Fruit fly (Drosophila melanogaster) whole organism, embryonic: ENCODE measurements around the gene Gr97a.

Experiments
- CG10209 ChIP-seq: fragments of 200-800 bp; sonication (Bioruptor generic); optimal IDR thresholded peaks from 3 replicates; lab custom pipeline; 2017; ENCODE audit warnings: missing biosample characterization, mild to moderate bottlenecking, missing genetic modification characterization, missing genetic modification reagents
- CG10959 ChIP-seq: fragments of 200-800 bp; sonication (Bioruptor generic); IDR thresholded peaks from 2 replicates; pipeline ENCODE4 v1.3.6; 2022; ENCODE audit warnings: missing biosample characterization, missing genetic modification characterization
- CG11560 ChIP-seq: fragments of 200-800 bp; sonication (Bioruptor generic); IDR thresholded peaks from 3 replicates; pipeline ENCODE4 v1.3.6; 2022; ENCODE audit warnings: missing biosample characterization, missing genetic modification characterization
- CG12104 ChIP-seq: fragments of 200-800 bp; sonication (Bioruptor generic); optimal IDR thresholded peaks from 3 replicates; lab custom pipeline; 2016; ENCODE audit warnings: missing biosample characterization, missing genetic modification characterization
- CG15011 ChIP-seq: fragments of 200-800 bp; sonication (Bioruptor generic); optimal IDR thresholded peaks from 3 replicates; lab custom pipeline; 2018; ENCODE audit warnings: missing biosample characterization, mild to moderate bottlenecking, missing genetic modification characterization
- CG15269 ChIP-seq: fragments of 200-800 bp; sonication (Bioruptor generic); optimal IDR thresholded peaks from 2 replicates; lab custom pipeline; 2018; ENCODE audit warnings: missing biosample characterization, mild to moderate bottlenecking, missing genetic modification characterization, moderate library complexity
- CG15514 ChIP-seq: fragments of 200-800 bp; sonication (Bioruptor generic); optimal IDR thresholded peaks from 3 replicates; lab custom pipeline; 2017; ENCODE audit warnings: missing biosample characterization, missing genetic modification characterization, mild to moderate bottlenecking, moderate library complexity, missing genetic modification reagents
- CG1602 ChIP-seq: fragments of 200-800 bp; sonication (Bioruptor generic); optimal IDR thresholded peaks from 3 replicates; lab custom pipeline; 2016; ENCODE audit warnings: missing biosample characterization, missing genetic modification characterization
- CG17328 ChIP-seq: fragments of 200-800 bp; sonication (Bioruptor generic); IDR thresholded peaks from 2 replicates; pipeline ENCODE4 v1.3.6; 2022; ENCODE audit warnings: missing biosample characterization, missing genetic modification characterization
- CG17359 ChIP-seq: fragments of 200-800 bp; sonication (Bioruptor generic); optimal IDR thresholded peaks from 3 replicates; lab custom pipeline; 2018; ENCODE audit warnings: missing biosample characterization, mild to moderate bottlenecking, missing genetic modification characterization, moderate library complexity
- CG17829 ChIP-seq: fragments of 200-800 bp; optimal IDR thresholded peaks from 2 replicates; lab custom pipeline; 2019; ENCODE audit warnings: missing biosample characterization, mild to moderate bottlenecking, missing genetic modification characterization, moderate library complexity
- CG30020 ChIP-seq: fragments of 200-800 bp; optimal IDR thresholded peaks from 2 replicates; lab custom pipeline; 2019; ENCODE audit warnings: missing biosample characterization, mild to moderate bottlenecking, missing genetic modification characterization, moderate library complexity
- CG30431 ChIP-seq: fragments of 200-800 bp; sonication (Bioruptor generic); optimal IDR thresholded peaks from 2 replicates; lab custom pipeline; 2017; ENCODE audit warnings: missing biosample characterization, missing genetic modification characterization
- CG32767 ChIP-seq: fragments of 200-800 bp; sonication (Bioruptor generic); IDR thresholded peaks from 2 replicates; pipeline ENCODE4 v1.3.6; 2022; ENCODE audit warnings: missing biosample characterization, missing genetic modification characterization
- CG33557 ChIP-seq: fragments of 200-800 bp; sonication (Bioruptor generic); optimal IDR thresholded peaks from 2 replicates; lab custom pipeline; 2019; ENCODE audit warnings: missing biosample characterization, mild to moderate bottlenecking, missing genetic modification characterization, moderate library complexity
- CG3726 ChIP-seq: fragments of 200-800 bp; sonication (Bioruptor generic); IDR thresholded peaks from 3 replicates; pipeline ENCODE4, ENCODE4 v1.3.6; 2022; ENCODE audit warnings: missing biosample characterization, missing genetic modification characterization
- CG4360 ChIP-seq: fragments of 200-800 bp; sonication (Bioruptor generic); IDR thresholded peaks from 2 replicates; pipeline ENCODE4 v1.3.6; 2022; ENCODE audit warnings: missing biosample characterization, missing genetic modification characterization
- CG5245 ChIP-seq: fragments of 200-800 bp; sonication (Bioruptor generic); optimal IDR thresholded peaks from 3 replicates; lab custom pipeline; 2016; ENCODE audit warnings: missing biosample characterization, missing genetic modification characterization
- CG7839 ChIP-seq: fragments of 200-800 bp; sonication (Bioruptor generic); optimal IDR thresholded peaks from 3 replicates; lab custom pipeline; 2018; ENCODE audit warnings: missing biosample characterization, mild to moderate bottlenecking, missing genetic modification characterization, moderate library complexity
- CG9215 ChIP-seq: fragments of 200-800 bp; sonication (Bioruptor generic); IDR thresholded peaks from 2 replicates; pipeline ENCODE4 v1.3.6; 2022; ENCODE audit warnings: missing biosample characterization, missing genetic modification characterization
- CG9437 ChIP-seq: fragments of 200-800 bp; sonication (Bioruptor generic); optimal IDR thresholded peaks from 2 replicates; lab custom pipeline; 2018; ENCODE audit warnings: missing biosample characterization, mild to moderate bottlenecking, missing genetic modification characterization
- E2f2 ChIP-seq: fragments of 200-800 bp; sonication (Bioruptor generic); IDR thresholded peaks from 2 replicates; pipeline ENCODE4 v1.3.6; 2022; ENCODE audit warnings: missing biosample characterization, missing genetic modification characterization
- Eip74EF ChIP-seq, 2 experiments: fragments of 200-800 bp in 1 of 2; fragments of >200 bp in 1 of 2; sonication (Bioruptor generic) in 1 of 2; optimal IDR thresholded peaks; 2 replicates each; lab custom pipeline; 2017 to 2019; ENCODE audit warnings: missing biosample characterization in 2 of 2, missing genetic modification characterization in 2 of 2, mild to moderate bottlenecking in 1 of 2, moderate library complexity in 1 of 2
- Gug ChIP-seq: fragments of 200-800 bp; sonication (Bioruptor generic); IDR thresholded peaks from 4 replicates; pipeline ENCODE4 v1.3.6; 2022; ENCODE audit warnings: missing biosample characterization, missing genetic modification characterization
- Jarid2 ChIP-seq: fragments of 200-800 bp; sonication (Bioruptor generic); optimal IDR thresholded peaks from 3 replicates; lab custom pipeline; 2017; ENCODE audit warnings: mild to moderate bottlenecking, missing biosample characterization, missing genetic modification reagents, missing genetic modification characterization
- Med ChIP-seq: fragments of 200-800 bp; sonication (Bioruptor generic); peaks from one replicate; lab custom pipeline; 2016; ENCODE audit warnings: missing biosample characterization, missing genetic modification characterization, mild to moderate bottlenecking, inconsistent platforms, moderate library complexity
- Mrtf ChIP-seq: fragments of 200-800 bp; sonication (Bioruptor generic); IDR thresholded peaks from 3 replicates; pipeline ENCODE4 v1.3.6; 2022; ENCODE audit warnings: missing biosample characterization, missing genetic modification characterization
- Myb ChIP-seq: fragments of 200-800 bp; sonication (Bioruptor generic); optimal IDR thresholded peaks from 2 replicates; lab custom pipeline; 2016; ENCODE audit warnings: missing biosample characterization, missing genetic modification characterization
- Nf-YA ChIP-seq: fragments of 200-800 bp; sonication (Bioruptor generic); IDR thresholded peaks from 2 replicates; pipeline ENCODE4 v1.3.6; 2022; ENCODE audit warnings: missing biosample characterization, missing genetic modification characterization
- ab ChIP-seq: fragments of 200-800 bp; sonication (Bioruptor generic); optimal IDR thresholded peaks from 2 replicates; lab custom pipeline; 2016; ENCODE audit warnings: missing biosample characterization, missing genetic modification characterization
- ara ChIP-seq: fragments of 200-800 bp; sonication (Bioruptor generic); IDR thresholded peaks from 2 replicates; pipeline ENCODE4 v1.3.6; 2022; ENCODE audit warnings: missing biosample characterization, missing genetic modification characterization
- br ChIP-seq: fragments of >200 bp; optimal IDR thresholded peaks from 2 replicates; lab custom pipeline; 2017
- dm ChIP-seq: fragments of 200-800 bp; sonication (Bioruptor generic); optimal IDR thresholded peaks from 3 replicates; lab custom pipeline; 2016; ENCODE audit warnings: missing biosample characterization, missing genetic modification characterization
- esg ChIP-seq: fragments of 200-800 bp; sonication (Bioruptor generic); conservative IDR thresholded peaks from 2 replicates; pipeline ENCODE4 v1.3.6; 2022; ENCODE audit warnings: missing biosample characterization, missing genetic modification characterization
- gcm2 ChIP-seq: fragments of 200-800 bp; sonication (Bioruptor generic); optimal IDR thresholded peaks from 2 replicates; lab custom pipeline; 2016; ENCODE audit warnings: missing biosample characterization, missing genetic modification characterization
- ind ChIP-seq: fragments of 200-800 bp; sonication (Bioruptor generic); optimal IDR thresholded peaks from 3 replicates; lab custom pipeline; 2016; ENCODE audit warnings: missing biosample characterization, missing genetic modification characterization
- lab ChIP-seq: fragments of 200-800 bp; sonication (Bioruptor generic); optimal IDR thresholded peaks from 3 replicates; lab custom pipeline; 2017; ENCODE audit warnings: missing biosample characterization, missing genetic modification characterization, mild to moderate bottlenecking, moderate library complexity, missing genetic modification reagents
- lilli ChIP-seq: fragments of 200-800 bp; sonication (Bioruptor generic); optimal IDR thresholded peaks from 3 replicates; lab custom pipeline; 2016; ENCODE audit warnings: missing biosample characterization, missing genetic modification characterization
- odd ChIP-seq: fragments of 200-800 bp; sonication (Bioruptor generic); optimal IDR thresholded peaks from 2 replicates; lab custom pipeline; 2017; ENCODE audit warnings: missing biosample characterization, mild to moderate bottlenecking, missing genetic modification characterization
- phol ChIP-seq: fragments of 200-800 bp; sonication (Bioruptor generic); optimal IDR thresholded peaks from 3 replicates; lab custom pipeline; 2018; ENCODE audit warnings: missing biosample characterization, mild to moderate bottlenecking, missing genetic modification characterization, moderate library complexity
- ranshi ChIP-seq: fragments of 200-800 bp; sonication (Bioruptor generic); IDR thresholded peaks from 2 replicates; pipeline ENCODE4 v1.3.6; 2022; ENCODE audit warnings: missing biosample characterization, missing genetic modification characterization
- sc ChIP-seq, 3 experiments: fragments of >200 bp in 2 of 3; fragments of 200-800 bp in 1 of 3; sonication (Bioruptor generic) in 1 of 3; optimal IDR thresholded peaks; 2 replicates in 2 of 3; 3 replicates in 1 of 3; lab custom pipeline; 2017; ENCODE audit warnings: mild to moderate bottlenecking in 1 of 3, missing biosample characterization in 1 of 3, missing genetic modification characterization in 1 of 3, missing genetic modification reagents in 1 of 3
- seq ChIP-seq: fragments of 200-800 bp; sonication (Bioruptor generic); IDR thresholded peaks from 2 replicates; pipeline ENCODE4 v1.3.6; 2022; ENCODE audit warnings: missing biosample characterization, missing genetic modification characterization
- shn ChIP-seq: fragments of 200-800 bp; sonication (Bioruptor generic); optimal IDR thresholded peaks from 3 replicates; lab custom pipeline; 2016; ENCODE audit warnings: missing biosample characterization, missing genetic modification characterization
- sisA ChIP-seq: fragments of 200-800 bp; sonication (Bioruptor generic); IDR thresholded peaks from 2 replicates; pipeline ENCODE4 v1.3.6; 2022; ENCODE audit warnings: missing biosample characterization, missing genetic modification characterization
- sr ChIP-seq: fragments of 200-800 bp; sonication (Bioruptor generic); IDR thresholded peaks from 3 replicates; pipeline ENCODE4 v1.3.6; 2022; ENCODE audit warnings: missing biosample characterization, missing genetic modification characterization
- tio ChIP-seq: fragments of 200-800 bp; sonication (Bioruptor generic); optimal IDR thresholded peaks from 2 replicates; lab custom pipeline; 2017; ENCODE audit warnings: missing biosample characterization, missing genetic modification characterization, inconsistent platforms
- zfh1 ChIP-seq: fragments of 200-800 bp; sonication (Bioruptor generic); IDR thresholded peaks from 3 replicates; pipeline ENCODE4 v1.3.6; 2022; ENCODE audit warnings: missing biosample characterization, missing genetic modification characterization

Gr97a gene

DNA sequence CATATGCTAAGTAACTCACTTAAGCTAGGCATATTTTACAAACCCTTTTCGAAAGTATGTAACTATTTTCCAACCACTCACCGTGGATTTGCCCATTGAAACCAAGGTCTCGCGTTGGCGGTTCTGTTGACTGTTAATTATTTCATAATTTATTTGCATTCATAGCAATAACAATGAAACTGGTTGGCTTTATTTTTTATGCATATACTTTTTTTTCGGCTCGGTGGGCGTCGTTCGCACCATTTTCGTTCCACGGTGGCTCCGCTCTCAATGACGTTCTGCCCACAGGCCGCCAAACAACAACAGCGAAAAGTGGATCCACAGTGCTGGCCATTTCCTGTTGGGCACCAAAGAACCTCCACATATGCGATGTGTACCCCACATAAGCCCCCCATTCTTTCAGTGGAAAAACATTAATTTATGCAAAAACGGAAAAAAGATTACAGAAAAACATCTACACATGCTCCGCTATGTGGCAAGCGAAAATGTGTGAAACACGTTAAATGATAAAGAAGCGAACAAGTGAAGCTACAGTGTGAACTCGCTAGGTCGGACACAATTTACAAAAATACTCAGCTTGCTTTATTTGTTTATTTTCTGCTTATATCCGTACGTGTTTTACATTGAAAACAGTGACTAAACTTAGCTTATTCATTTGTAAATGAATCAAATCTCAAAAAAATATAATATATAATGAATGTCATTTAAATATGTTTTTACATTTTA, 1.5 kb upstream of the Gr97a start (continued):
- TF ChIP-seq CG17328 (GFP tag; lab: Robert Waterston, UW) (0 out of 2 replicates have a peak, but pooled peaks have one; percentile 21), CG9437 (GFP tag; lab: Kevin White, UChicago) (peak; percentile 12), tio (GFP tag; lab: Kevin White, UChicago) (peak; percentile 5), CG1602 (no peak), CG3726 (GFP tag; lab: Robert Waterston, UW) (0 out of 3 replicates have a peak, but pooled peaks have one; percentile 24), CG30431 (GFP tag; lab: Kevin White, UChicago) (no peak), CG12104 (GFP tag; lab: Kevin White, UChicago) (peak; percentile 14), CG15011 (no peak), shn (GFP tag; lab: Kevin White, UChicago) (no peak), sisA (GFP tag; lab: Robert Waterston, UW) (peak; percentile 24; the same call in 1 of the 2 replicates), ranshi (GFP tag; lab: Robert Waterston, UW) (peak; percentile 32; the same call in 1 of the 2 replicates), br (lab: Kevin White, UChicago) (no peak), Myb (GFP tag; lab: Kevin White, UChicago) (no peak), gcm2 (GFP tag; lab: Kevin White, UChicago) (no peak), Jarid2 (GFP tag; lab: Kevin White, UChicago) (no peak), CG17829 (no peak), CG17359 (tag; lab: Kevin White, UChicago) (no peak), CG9215 (GFP tag; lab: Robert Waterston, UW) (no peak), ab (no peak), Nf-YA (GFP tag; lab: Robert Waterston, UW) (peak; percentile 6; the same call in 1 of the 2 replicates), CG11560 (tag; lab: Robert Waterston, UW) (no peak), CG32767 (0 out of 2 replicates have a peak, but pooled peaks have one; percentile 32), dm (GFP tag; lab: Kevin White, UChicago) (no peak), E2f2 (GFP tag; lab: Robert Waterston, UW) (peak; percentile 27; the same call in 1 of the 2 replicates), phol (tag; lab: Kevin White, UChicago) (peak; percentile 36), sr (GFP tag; lab: Robert Waterston, UW) (peak; percentile 66), CG15514 (GFP tag; lab: Kevin White, UChicago) (no peak), ind (GFP tag; lab: Kevin White, UChicago) (peak; percentile 29), zfh1 (GFP tag; lab: Robert Waterston, UW) (peak; percentile 51; the same call in 1 of the 3 replicates), odd (GFP tag; lab: Kevin White, UChicago) (no peak), Med (GFP tag; lab: Kevin White, UChicago) (peak; percentile 87), CG33557 (GFP tag; lab: Kevin White, UChicago) (no peak), seq (0 out of 2 replicates have a peak, but pooled peaks have one; percentile 25), CG10209 (peak; percentile 17), lab (GFP tag; lab: Kevin White, UChicago) (no peak), ara (GFP tag; lab: Robert Waterston, UW) (peak; percentile 68), Gug (GFP tag; lab: Robert Waterston, UW) (peak; percentile 29; the same call in 2 of the 4 replicates), Eip74EF (GFP tag; optimal IDR thresholded peaks at IDR 0.05; lab: Kevin White, UChicago) (peak in 1 of 2 experiments; percentile 25), CG30020 (tag; lab: Kevin White, UChicago) (no peak), CG4360 (GFP tag; lab: Robert Waterston, UW) (0 out of 2 replicates have a peak, but pooled peaks have one; percentile 39), sc (optimal IDR thresholded peaks at IDR 0.05; lab: Kevin White, UChicago) (no peak), sc (GFP tag; optimal IDR thresholded peaks at IDR 0.05; lab: Kevin White, UChicago) (no peak), Mrtf (GFP tag; lab: Robert Waterston, UW) (no peak), CG5245 (GFP tag; lab: Kevin White, UChicago) (no peak), esg (GFP tag; lab: Robert Waterston, UW) (peak; percentile 30; the same call in 1 of the 2 replicates), CG7839 (tag; lab: Kevin White, UChicago) (peak; percentile 43), lilli (no peak), CG15269 (peak; percentile 56), CG10959 (no peak)
